Worm (Caenorhabditis elegans): ENCODE data around the gene K02B2.6.
A peak's percentile ranks its signal among the peaks of the same experiment; 100 is the strongest.

K02B2.6 gene

DNA sequence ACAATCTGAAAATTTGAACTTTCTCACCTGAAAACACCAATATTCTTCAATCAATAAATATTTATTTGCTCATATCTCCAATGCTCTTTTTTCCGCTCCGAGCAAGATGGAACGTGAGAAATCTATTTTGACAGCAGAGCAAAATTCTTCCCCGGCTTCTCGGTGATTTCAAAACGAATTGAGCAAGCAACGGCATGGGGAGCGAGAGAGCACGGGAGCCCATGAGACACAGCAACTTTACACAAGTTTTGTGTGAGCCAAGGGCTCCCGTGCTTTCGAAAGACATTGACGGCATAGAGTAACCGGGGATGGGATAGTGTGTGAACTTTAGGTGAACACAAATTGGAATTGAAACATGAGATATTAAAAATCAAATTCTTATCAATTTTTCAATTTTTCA is 24.8 kb upstream of the K02B2.6 start:
- TF ChIP-seq cebp-2 (GFP tag; IDR thresholded peaks at IDR 0.05): no peak
- TF ChIP-seq hmg-1.2 (GFP tag; IDR thresholded peaks at IDR 0.05): no peak
- TF ChIP-seq efl-1 (GFP tag; optimal IDR thresholded peaks at IDR 0.05): no peak
- peak; percentile 61 for TF ChIP-seq zfh-2 (GFP tag; conservative IDR thresholded peaks at IDR 0.05)
- no peak for TF ChIP-seq lin-26 (GFP tag; IDR thresholded peaks at IDR 0.05)

DNA sequence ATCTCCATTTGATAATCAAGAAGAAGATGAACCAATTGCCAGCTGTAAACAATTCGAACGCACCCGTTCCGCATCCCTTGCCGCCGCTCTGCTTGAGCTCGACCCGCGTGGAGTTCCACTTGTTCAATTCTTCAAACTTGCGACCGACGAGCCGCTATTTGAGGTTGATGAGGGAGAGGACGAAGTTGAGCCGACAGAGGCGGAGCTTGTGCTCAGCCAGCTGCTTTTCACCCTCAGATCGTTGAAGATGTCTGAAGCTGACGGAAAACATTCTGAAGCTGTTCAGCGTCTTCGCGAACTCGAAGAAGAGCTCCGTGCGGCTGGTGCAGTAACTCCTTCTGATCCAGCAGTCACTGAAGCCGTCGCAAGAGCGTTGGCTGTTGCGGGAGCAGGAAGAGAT is 23.8 kb upstream of the K02B2.6 start:
- 0 out of 2 replicates have a peak, but pooled peaks have one; percentile 7 for TF ChIP-seq mcd-1 (GFP tag; IDR thresholded peaks at IDR 0.05)
- TF ChIP-seq madf-3 (GFP tag; IDR thresholded peaks at IDR 0.05): 0 out of 2 replicates have a peak, but pooled peaks have one; percentile 11
- no peak for TF ChIP-seq lsy-27 (tag; optimal IDR thresholded peaks at IDR 0.05; ENCODE audit: borderline replicate concordance, insufficient read depth)
- peak; percentile 46; the same call in 1 of the 2 replicates for TF ChIP-seq egrh-3 (GFP tag; IDR thresholded peaks at IDR 0.05)
- peak; percentile 57 for TF ChIP-seq zfh-2 (GFP tag; conservative IDR thresholded peaks at IDR 0.05)
- TF ChIP-seq Y53G8AR.9 (GFP tag; conservative IDR thresholded peaks at IDR 0.05): peak; percentile 53; the same call in 1 of the 2 replicates
- no peak for TF ChIP-seq lin-40 (tag; optimal IDR thresholded peaks at IDR 0.05)

DNA sequence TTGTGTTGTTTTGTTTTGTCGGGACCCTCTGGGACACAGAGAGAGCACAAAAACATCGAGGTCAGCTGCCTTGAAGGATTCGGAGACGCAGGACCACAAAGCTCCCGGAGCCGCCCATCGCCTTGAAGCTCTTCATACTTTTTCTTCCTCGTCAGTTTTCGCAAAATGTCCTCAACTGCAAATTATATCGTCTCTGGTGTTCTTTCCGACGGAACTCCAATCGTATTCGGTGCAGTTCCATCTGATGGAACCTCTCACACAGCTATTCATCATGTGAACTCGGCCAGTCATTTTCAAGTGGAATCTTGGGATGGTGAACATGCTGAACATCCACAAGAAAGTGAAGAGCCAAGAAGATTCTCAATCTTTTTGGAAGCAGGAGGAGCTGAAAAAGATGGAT is 23.4 kb upstream of the K02B2.6 start:
- TF ChIP-seq zfh-2 (GFP tag; conservative IDR thresholded peaks at IDR 0.05) (no peak), cebp-1 (GFP tag; IDR thresholded peaks at IDR 0.05) (no peak), cebp-1 (tag; optimal IDR thresholded peaks at IDR 0.05) (no peak), pha-4 (tag; optimal IDR thresholded peaks at IDR 0.05) (no peak), F23B12.7 (tag; optimal IDR thresholded peaks at IDR 0.05; ENCODE audit: insufficient read depth) (no peak), B0019.2 (GFP tag; conservative IDR thresholded peaks at IDR 0.05) (no peak), hrde-1 (tag; optimal IDR thresholded peaks at IDR 0.05; ENCODE audit: borderline replicate concordance) (no peak), egl-44 (GFP tag; IDR thresholded peaks at IDR 0.05) (no peak), unc-62 (GFP tag; optimal IDR thresholded peaks at IDR 0.05) (no peak), ztf-18 (tag; optimal IDR thresholded peaks at IDR 0.05) (no peak), mxl-1 (tag; optimal IDR thresholded peaks at IDR 0.05) (no peak)

DNA sequence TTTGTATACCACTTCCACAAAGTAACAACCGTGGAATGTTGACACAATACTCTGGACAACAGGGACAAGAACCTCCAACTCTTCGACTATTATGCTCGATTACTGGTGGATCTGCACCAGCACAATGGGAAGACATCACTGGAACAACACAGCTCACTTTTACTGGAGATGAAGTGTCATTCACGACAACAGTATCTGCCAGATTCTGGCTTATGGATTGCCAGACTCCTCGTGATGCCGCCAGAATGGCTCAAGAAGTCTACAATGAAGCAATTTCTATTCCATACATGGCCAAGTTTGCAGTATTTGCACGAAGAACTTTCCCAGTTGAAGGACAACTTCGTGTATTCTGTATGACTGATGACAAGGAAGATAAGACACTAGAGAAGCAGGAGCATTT is 21.1 kb upstream of the K02B2.6 start:
- TF ChIP-seq attf-3 (GFP tag; conservative IDR thresholded peaks at IDR 0.05) (no peak), attf-5 (GFP tag; optimal IDR thresholded peaks at IDR 0.05) (no peak), mel-28 (tag; optimal IDR thresholded peaks at IDR 0.05; ENCODE audit: borderline replicate concordance) (no peak), C06A6.2 (GFP tag; conservative IDR thresholded peaks at IDR 0.05) (no peak), Y67H2A.10 (GFP tag; conservative IDR thresholded peaks at IDR 0.05) (no peak), F55B11.4 (tag; optimal IDR thresholded peaks at IDR 0.05; ENCODE audit: borderline replicate concordance, insufficient read depth) (no peak), lin-54 (GFP tag; optimal IDR thresholded peaks at IDR 0.05) (no peak)

DNA sequence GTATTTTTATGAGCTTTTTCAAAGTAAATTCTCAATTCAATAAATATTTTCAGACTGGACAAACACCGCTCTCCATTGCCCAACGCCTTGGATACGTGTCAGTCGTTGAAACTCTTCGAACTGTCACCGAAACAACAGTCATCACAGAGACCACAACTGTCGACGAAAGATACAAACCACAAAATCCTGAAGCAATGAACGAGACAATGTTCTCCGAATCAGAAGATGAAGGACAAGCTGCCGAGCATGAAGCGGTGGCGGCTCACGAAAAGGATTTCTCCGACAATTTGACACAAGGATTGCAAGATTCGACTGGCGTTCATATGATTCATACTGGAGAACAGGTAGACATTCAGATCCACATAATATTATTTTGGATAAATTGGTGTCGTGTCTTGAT is 17.7 kb upstream of the K02B2.6 start:
- no peak for TF ChIP-seq atf-7 (tag; optimal IDR thresholded peaks at IDR 0.05)
- TF ChIP-seq Y79H2A.3 (GFP tag; conservative IDR thresholded peaks at IDR 0.05): no peak
- no peak for TF ChIP-seq lin-26 (GFP tag; IDR thresholded peaks at IDR 0.05)
- no peak for TF ChIP-seq F57A8.1 (GFP tag; optimal IDR thresholded peaks at IDR 0.05)

DNA sequence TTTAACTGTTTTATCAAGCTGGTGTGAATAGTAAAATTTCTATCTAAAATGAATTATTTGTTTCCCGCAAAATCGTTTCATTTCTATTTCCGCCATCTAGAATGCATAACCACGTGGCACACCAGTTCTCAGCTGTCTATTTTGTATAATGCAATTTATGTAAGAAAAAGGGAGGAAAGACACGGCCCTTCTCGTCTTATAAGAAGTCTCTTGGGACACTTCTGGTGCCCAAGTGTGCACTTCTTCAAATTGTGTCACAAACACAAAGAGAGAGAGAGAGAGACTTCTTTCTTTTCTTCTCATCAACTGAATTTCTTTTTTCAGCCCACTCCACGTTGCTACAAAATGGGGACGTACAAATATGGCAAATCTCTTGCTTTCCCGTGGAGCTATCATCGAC is 15.2 kb upstream of the K02B2.6 start:
- TF ChIP-seq C17E4.6 (GFP tag; IDR thresholded peaks at IDR 0.05) (no peak), F37B4.10 (GFP tag; IDR thresholded peaks at IDR 0.05) (no peak), K12H6.12 (tag; optimal IDR thresholded peaks at IDR 0.05) (no peak), rpc-1 (optimal IDR thresholded peaks at IDR 0.05) (no peak), rpc-1 (tag; optimal IDR thresholded peaks at IDR 0.05) (no peak), ceh-79 (tag; optimal IDR thresholded peaks at IDR 0.05) (no peak), F49E8.2 (tag; optimal IDR thresholded peaks at IDR 0.05; ENCODE audit: insufficient read depth) (no peak), cebp-2 (GFP tag; IDR thresholded peaks at IDR 0.05) (no peak), F52B5.7 (tag; optimal IDR thresholded peaks at IDR 0.05) (no peak), ceh-40 (GFP tag; IDR thresholded peaks at IDR 0.05) (no peak), him-1 (tag; optimal IDR thresholded peaks at IDR 0.05) (no peak), unc-130 (GFP tag; optimal IDR thresholded peaks at IDR 0.05) (no peak), B0261.1 (tag; optimal IDR thresholded peaks at IDR 0.05) (no peak)
